Worm (Caenorhabditis elegans) whole organism, L4 larva: ENCODE results near the gene rib-1.

Source experiments
- D1046.2 ChIP-seq: fragments of 200-800 bp; sonication (Bioruptor generic); IDR thresholded peaks from 2 replicates; pipeline ENCODE4 v1.3.6; 2022; ENCODE audit warnings: missing genetic modification characterization, missing compliant biosample characterization
- F26F4.8 ChIP-seq: fragments of 200-800 bp; sonication (Bioruptor generic); conservative IDR thresholded peaks from 2 replicates; pipeline ENCODE4 v1.3.6; 2022; ENCODE audit warnings: missing genetic modification characterization, missing compliant biosample characterization
- F37D6.2 ChIP-seq: sonication (generic microtip); optimal IDR thresholded peaks from 2 replicates; lab custom pipeline; 2016; ENCODE audit warnings: mild to moderate bottlenecking, missing genetic modification characterization, missing compliant biosample characterization
- F44E2.7 ChIP-seq: fragments of 200-800 bp; sonication (Bioruptor generic); IDR thresholded peaks from 2 replicates; pipeline ENCODE4 v2.1.2; 2022; ENCODE audit warnings: missing genetic modification characterization, missing compliant biosample characterization
- F49E8.2 ChIP-seq: sonication (generic microtip); optimal IDR thresholded peaks from 2 replicates; lab custom pipeline; 2016; ENCODE audit warnings: missing compliant biosample characterization, mild to moderate bottlenecking, missing genetic modification characterization, borderline replicate concordance
- Y5F2A.4 ChIP-seq: fragments of 200-800 bp; sonication (Bioruptor generic); optimal IDR thresholded peaks from 2 replicates; lab custom pipeline; 2018; ENCODE audit warnings: mild to moderate bottlenecking, missing genetic modification characterization, missing compliant biosample characterization
- Y75B8A.6 ChIP-seq: fragments of 200-800 bp; sonication (Bioruptor generic); IDR thresholded peaks from 2 replicates; pipeline ENCODE4 v1.3.6; 2022; ENCODE audit warnings: missing genetic modification reagents, missing genetic modification characterization, missing compliant biosample characterization
- aha-1 ChIP-seq: fragments of 150-350 bp; peaks from one replicate; lab custom pipeline; 2014; ENCODE audit warnings: missing biosample characterization, missing genetic modification characterization
- aly-2 ChIP-seq: sonication (generic microtip); optimal IDR thresholded peaks from 2 replicates; lab custom pipeline; 2018; ENCODE audit warnings: missing biosample characterization, missing genetic modification characterization
- attf-4 ChIP-seq: sonication (generic microtip); optimal IDR thresholded peaks from 3 replicates; lab custom pipeline; 2017; ENCODE audit warnings: missing biosample characterization, missing genetic modification characterization
- ceh-20 ChIP-seq: fragments of 200-800 bp; sonication (Bioruptor generic); IDR thresholded peaks from 2 replicates; pipeline ENCODE4 v1.3.6; 2022; ENCODE audit warnings: missing genetic modification reagents, missing genetic modification characterization, missing compliant biosample characterization
- ceh-28 ChIP-seq: fragments of 150-350 bp; optimal IDR thresholded peaks from 2 replicates; lab custom pipeline; 2014; ENCODE audit warnings: missing biosample characterization, missing genetic modification reagents, missing genetic modification characterization
- ceh-32 ChIP-seq: sonication (generic microtip); optimal IDR thresholded peaks from 2 replicates; lab custom pipeline; 2016; ENCODE audit warnings: mild to moderate bottlenecking, missing genetic modification characterization, missing compliant biosample characterization; ENCODE audit not compliant: poor library complexity
- ces-1 ChIP-seq: fragments of 150-350 bp; sonication (generic microtip); optimal IDR thresholded peaks from 4 replicates; lab custom pipeline; 2014; ENCODE audit warnings: missing biosample characterization, missing genetic modification reagents, missing genetic modification characterization
- daf-12 ChIP-seq: fragments of 150-350 bp; optimal IDR thresholded peaks from 2 replicates; lab custom pipeline; 2014; ENCODE audit warnings: missing biosample characterization, missing genetic modification reagents, missing genetic modification characterization
- daf-16 ChIP-seq, 3 experiments: sonication (generic microtip); optimal IDR thresholded peaks; 2 replicates each; lab custom pipeline; 2016 to 2017; ENCODE audit warnings: missing genetic modification characterization in 3 of 3, missing genetic modification reagents in 3 of 3, mild to moderate bottlenecking in 2 of 3, missing compliant biosample characterization in 2 of 3, missing biosample characterization in 1 of 3, moderate library complexity in 1 of 3
- dmd-8 ChIP-seq: fragments of 200-800 bp; sonication (Bioruptor generic); IDR thresholded peaks from 2 replicates; pipeline ENCODE4 v1.3.6; 2022; ENCODE audit warnings: missing genetic modification characterization, missing compliant biosample characterization
- dmd-9 ChIP-seq: fragments of 200-800 bp; sonication (Bioruptor generic); IDR thresholded peaks from 2 replicates; pipeline ENCODE4 v1.3.6; 2022; ENCODE audit warnings: missing genetic modification reagents, missing genetic modification characterization, missing compliant biosample characterization
- dpl-1 ChIP-seq: fragments of 150-350 bp; optimal IDR thresholded peaks from 2 replicates; lab custom pipeline; 2014; ENCODE audit warnings: missing biosample characterization, missing genetic modification reagents, missing genetic modification characterization
- egl-27 ChIP-seq: sonication (generic microtip); optimal IDR thresholded peaks from 3 replicates; lab custom pipeline; 2017; ENCODE audit warnings: missing biosample characterization, missing genetic modification reagents, missing genetic modification characterization
- fkh-10 ChIP-seq: fragments of 150-350 bp; optimal IDR thresholded peaks from 2 replicates; lab custom pipeline; 2014; ENCODE audit warnings: missing biosample characterization, missing genetic modification reagents, missing genetic modification characterization
- hlh-11 ChIP-seq: fragments of 200-800 bp; sonication (Bioruptor generic); optimal IDR thresholded peaks from 2 replicates; lab custom pipeline; 2018; ENCODE audit warnings: mild to moderate bottlenecking, missing genetic modification characterization, missing compliant biosample characterization
- hmg-1.1 ChIP-seq: fragments of 200-800 bp; sonication (Bioruptor generic); IDR thresholded peaks from 2 replicates; pipeline ENCODE4 v1.3.6; 2022; ENCODE audit warnings: missing genetic modification reagents, missing genetic modification characterization, missing compliant biosample characterization
- lim-7 ChIP-seq: fragments of 200-800 bp; sonication (Bioruptor generic); IDR thresholded peaks from 2 replicates; pipeline ENCODE4 v1.3.6; 2022; ENCODE audit warnings: missing genetic modification characterization, missing compliant biosample characterization
- lin-13 ChIP-seq: fragments of 150-350 bp; optimal IDR thresholded peaks from 2 replicates; lab custom pipeline; 2014; ENCODE audit warnings: missing biosample characterization, missing genetic modification reagents, missing genetic modification characterization
- lin-38 ChIP-seq: fragments of 200-800 bp; sonication (Bioruptor generic); IDR thresholded peaks from 2 replicates; pipeline ENCODE4 v1.3.6; 2022; ENCODE audit warnings: missing genetic modification reagents, missing genetic modification characterization, missing compliant biosample characterization
- lir-3 ChIP-seq: sonication (generic microtip); optimal IDR thresholded peaks from 2 replicates; lab custom pipeline; 2016; ENCODE audit warnings: mild to moderate bottlenecking, missing genetic modification characterization, missing compliant biosample characterization
- lsy-2 ChIP-seq, 2 experiments: fragments of 150-350 bp in 1 of 2; sonication (generic microtip) in 1 of 2; optimal IDR thresholded peaks; 2 replicates each; lab custom pipeline; 2014 to 2017; ENCODE audit warnings: missing biosample characterization in 2 of 2, missing genetic modification characterization in 2 of 2
- mdt-29 ChIP-seq: fragments of 200-800 bp; sonication (Bioruptor generic); IDR thresholded peaks from 2 replicates; pipeline ENCODE4 v1.3.6; 2022; ENCODE audit warnings: missing genetic modification reagents, missing genetic modification characterization, missing compliant biosample characterization
- mep-1 ChIP-seq: fragments of 150-350 bp; sonication (generic microtip); optimal IDR thresholded peaks from 3 replicates; lab custom pipeline; 2014; ENCODE audit warnings: missing biosample characterization, missing genetic modification characterization
- mes-2 ChIP-seq: sonication (generic microtip); optimal IDR thresholded peaks from 2 replicates; lab custom pipeline; 2016; ENCODE audit warnings: missing genotype, mild to moderate bottlenecking, missing genetic modification characterization, missing compliant biosample characterization; ENCODE audit not compliant: poor library complexity, severe bottlenecking
- mxl-2 ChIP-seq: fragments of 200-800 bp; sonication (Bioruptor generic); conservative IDR thresholded peaks from 2 replicates; pipeline ENCODE4 v1.3.6; 2022; ENCODE audit warnings: missing genetic modification reagents, missing genetic modification characterization, missing compliant biosample characterization
- nhr-102 ChIP-seq: sonication (generic microtip); optimal IDR thresholded peaks from 2 replicates; lab custom pipeline; 2016; ENCODE audit warnings: mild to moderate bottlenecking, missing genetic modification characterization, moderate library complexity, missing compliant biosample characterization
- nhr-11 ChIP-seq: fragments of 150-350 bp; optimal IDR thresholded peaks from 2 replicates; lab custom pipeline; 2014; ENCODE audit warnings: missing biosample characterization, missing genetic modification characterization
- nhr-28 ChIP-seq: fragments of 150-350 bp; optimal IDR thresholded peaks from 2 replicates; lab custom pipeline; 2014; ENCODE audit warnings: missing biosample characterization, missing genetic modification characterization
- nhr-42 ChIP-seq: fragments of 200-800 bp; sonication (Bioruptor generic); IDR thresholded peaks from 2 replicates; pipeline ENCODE4 v1.3.6; 2022; ENCODE audit warnings: missing genetic modification characterization, missing compliant biosample characterization
- nhr-48 ChIP-seq: sonication (generic microtip); optimal IDR thresholded peaks from 2 replicates; lab custom pipeline; 2016; ENCODE audit warnings: mild to moderate bottlenecking, missing genetic modification characterization, missing compliant biosample characterization
- nhr-6 ChIP-seq: fragments of 150-350 bp; optimal IDR thresholded peaks from 2 replicates; lab custom pipeline; 2014; ENCODE audit warnings: missing biosample characterization, missing genetic modification characterization
- php-3 ChIP-seq: fragments of 200-800 bp; sonication (Bioruptor generic); IDR thresholded peaks from 2 replicates; pipeline ENCODE4 v1.3.6; 2022; ENCODE audit warnings: missing genetic modification reagents, missing genetic modification characterization, missing compliant biosample characterization
- pqm-1 ChIP-seq: sonication (generic microtip); optimal IDR thresholded peaks from 2 replicates; lab custom pipeline; 2017; ENCODE audit warnings: missing biosample characterization, missing genetic modification characterization
- rbr-2 ChIP-seq: sonication (generic microtip); optimal IDR thresholded peaks from 2 replicates; lab custom pipeline; 2016; ENCODE audit warnings: missing genotype, missing genetic modification characterization, missing compliant biosample characterization
- sdz-12 ChIP-seq: fragments of 200-800 bp; sonication (Bioruptor generic); optimal IDR thresholded peaks from 2 replicates; lab custom pipeline; 2018; ENCODE audit warnings: mild to moderate bottlenecking, missing genetic modification characterization, missing compliant biosample characterization
- set-16 ChIP-seq: fragments of 200-800 bp; sonication (Bioruptor generic); IDR thresholded peaks from 2 replicates; pipeline ENCODE4 v1.3.6; 2022; ENCODE audit warnings: missing genetic modification reagents, missing genetic modification characterization, missing compliant biosample characterization
- snpc-4 ChIP-seq: fragments of 150-350 bp; optimal IDR thresholded peaks from 2 replicates; lab custom pipeline; 2014; ENCODE audit warnings: missing biosample characterization, missing genetic modification characterization
- spr-1 ChIP-seq: sonication (generic microtip); optimal IDR thresholded peaks from 2 replicates; lab custom pipeline; 2016; ENCODE audit warnings: mild to moderate bottlenecking, missing genetic modification characterization, missing compliant biosample characterization
- unc-62 ChIP-seq, 3 experiments: fragments of 150-350 bp in 1 of 3; sonication (generic microtip); optimal IDR thresholded peaks in 2 of 3; peaks in 1 of 3; 1 replicate in 1 of 3; 2 replicates in 2 of 3; lab custom pipeline; 2014 to 2017; ENCODE audit warnings: missing biosample characterization in 3 of 3, missing genetic modification characterization in 3 of 3, missing genetic modification reagents in 3 of 3, missing genotype in 1 of 3
- vab-7 ChIP-seq: fragments of 200-800 bp; sonication (Bioruptor generic); IDR thresholded peaks from 2 replicates; pipeline ENCODE4 v1.3.6; 2022; ENCODE audit warnings: missing genetic modification reagents, missing genetic modification characterization, missing compliant biosample characterization
- zag-1 ChIP-seq: fragments of 150-350 bp; optimal IDR thresholded peaks from 2 replicates; lab custom pipeline; 2014; ENCODE audit warnings: missing biosample characterization, missing genetic modification characterization
- zfp-2 ChIP-seq: sonication (generic microtip); optimal IDR thresholded peaks from 2 replicates; lab custom pipeline; 2016; ENCODE audit warnings: mild to moderate bottlenecking, missing genetic modification characterization, missing compliant biosample characterization
- zip-2 ChIP-seq: fragments of 150-350 bp; optimal IDR thresholded peaks from 2 replicates; lab custom pipeline; 2014; ENCODE audit warnings: missing biosample characterization, missing genetic modification characterization
- ztf-11 ChIP-seq: fragments of 150-350 bp; optimal IDR thresholded peaks from 2 replicates; lab custom pipeline; 2014; ENCODE audit warnings: missing biosample characterization, missing genetic modification characterization

rib-1 gene

ce11 chrIV:11594191-11594673 lies 15.6 kb downstream of the rib-1 start, which contains the start of gene mig-38 (continued):
- TF ChIP-seq dmd-9, result 0 out of 2 replicates have a peak, but pooled peaks have one; percentile 10
- TF ChIP-seq nhr-42 (GFP tag; lab: Robert Waterston, UW), result no peak
- no peak for TF ChIP-seq F49E8.2 (tag; lab: Kevin White, UChicago)
- no peak for TF ChIP-seq nhr-6 (tag; lab: Kevin White, UChicago)
- TF ChIP-seq aly-2 (tag; lab: Kevin White, UChicago), result no peak
- TF ChIP-seq F44E2.7, result no peak
- 0 out of 2 replicates have a peak, but pooled peaks have one; percentile 48 for TF ChIP-seq D1046.2 (GFP tag; lab: Robert Waterston, UW)
- TF ChIP-seq aha-1 (tag; lab: Kevin White, UChicago), result peak; percentile 98
- no peak for TF ChIP-seq unc-62 (GFP tag; optimal IDR thresholded peaks at IDR 0.05 in 1 of 2; lab: Kevin White, UChicago)
- no peak for TF ChIP-seq unc-62 (tag; optimal IDR thresholded peaks at IDR 0.05; lab: Kevin White, UChicago)
- TF ChIP-seq lir-3 (tag; lab: Kevin White, UChicago), result peak; percentile 1
- TF ChIP-seq pqm-1 (tag; lab: Kevin White, UChicago), result peak; percentile 11
- peak; percentile 8 for TF ChIP-seq spr-1
- peak; percentile 20 for TF ChIP-seq lin-13 (GFP tag; lab: Kevin White, UChicago)
- no peak for TF ChIP-seq ceh-28 (tag; lab: Kevin White, UChicago)
- peak; percentile 50 for TF ChIP-seq rbr-2 (tag; lab: Kevin White, UChicago)
- no peak for TF ChIP-seq lim-7 (GFP tag; lab: Robert Waterston, UW)
- no peak for TF ChIP-seq zag-1
- peak; percentile 5 for TF ChIP-seq dpl-1 (GFP tag; lab: Kevin White, UChicago)
- TF ChIP-seq F26F4.8 (GFP tag; lab: Robert Waterston, UW), result no peak
- peak; percentile 47 for TF ChIP-seq mes-2 (tag; lab: Kevin White, UChicago)
- no peak for TF ChIP-seq egl-27 (tag; lab: Kevin White, UChicago)
- no peak for TF ChIP-seq ztf-11 (tag; lab: Kevin White, UChicago)
- peak; percentile 1 to 18 for TF ChIP-seq daf-16 (GFP tag; optimal IDR thresholded peaks at IDR 0.05; lab: Kevin White, UChicago)
- TF ChIP-seq daf-16 (tag; optimal IDR thresholded peaks at IDR 0.05; lab: Kevin White, UChicago), result peak; percentile 55
- no peak; the same call in 1 of the 2 replicates for TF ChIP-seq dmd-8
- no peak for TF ChIP-seq Y75B8A.6
- TF ChIP-seq hlh-11 (tag; lab: Kevin White, UChicago), result peak; percentile 81
- TF ChIP-seq ces-1 (GFP tag; lab: Kevin White, UChicago), result no peak
- TF ChIP-seq nhr-102 (tag; lab: Kevin White, UChicago), result no peak
- TF ChIP-seq php-3 (GFP tag; lab: Robert Waterston, UW), result no peak; the same call in 1 of the 2 replicates
- no peak for TF ChIP-seq daf-12
- TF ChIP-seq mxl-2 (GFP tag; lab: Robert Waterston, UW), result no peak
- peak; percentile 34 for TF ChIP-seq nhr-28 (tag; lab: Kevin White, UChicago)
- TF ChIP-seq fkh-10, result no peak
- peak; percentile 67 for TF ChIP-seq hmg-1.1 (GFP tag; lab: Robert Waterston, UW)
- TF ChIP-seq lin-38, result peak; percentile 7; the same call in 1 of the 2 replicates
- peak in 1 of 2 experiments; percentile 50 for TF ChIP-seq lsy-2 (tag; optimal IDR thresholded peaks at IDR 0.05; lab: Kevin White, UChicago)
- TF ChIP-seq sdz-12 (GFP tag; lab: Kevin White, UChicago), result peak; percentile 65
- TF ChIP-seq F37D6.2 (tag; lab: Kevin White, UChicago), result no peak
- TF ChIP-seq snpc-4 (tag; lab: Kevin White, UChicago), result no peak
- TF ChIP-seq set-16 (GFP tag; lab: Robert Waterston, UW), result peak; percentile 79
- peak; percentile 13; the same call in 1 of the 2 replicates for TF ChIP-seq ceh-20 (GFP tag; lab: Robert Waterston, UW)
- no peak for TF ChIP-seq attf-4
- peak; percentile 65 for TF ChIP-seq nhr-48
- no peak for TF ChIP-seq ceh-32 (tag; lab: Kevin White, UChicago)
- no peak for TF ChIP-seq vab-7 (GFP tag; lab: Robert Waterston, UW)
- TF ChIP-seq mdt-29, result no peak
- TF ChIP-seq nhr-11 (tag; lab: Kevin White, UChicago), result peak; percentile 52
- TF ChIP-seq zfp-2, result no peak
- TF ChIP-seq zip-2 (tag; lab: Kevin White, UChicago), result no peak
- TF ChIP-seq Y5F2A.4 (GFP tag; lab: Kevin White, UChicago), result no peak
- peak; percentile 50 for TF ChIP-seq mep-1 (tag; lab: Kevin White, UChicago)
